Worm (Caenorhabditis elegans): ENCODE results near the gene fbxa-108.

Gene fbxa-108

DNA sequence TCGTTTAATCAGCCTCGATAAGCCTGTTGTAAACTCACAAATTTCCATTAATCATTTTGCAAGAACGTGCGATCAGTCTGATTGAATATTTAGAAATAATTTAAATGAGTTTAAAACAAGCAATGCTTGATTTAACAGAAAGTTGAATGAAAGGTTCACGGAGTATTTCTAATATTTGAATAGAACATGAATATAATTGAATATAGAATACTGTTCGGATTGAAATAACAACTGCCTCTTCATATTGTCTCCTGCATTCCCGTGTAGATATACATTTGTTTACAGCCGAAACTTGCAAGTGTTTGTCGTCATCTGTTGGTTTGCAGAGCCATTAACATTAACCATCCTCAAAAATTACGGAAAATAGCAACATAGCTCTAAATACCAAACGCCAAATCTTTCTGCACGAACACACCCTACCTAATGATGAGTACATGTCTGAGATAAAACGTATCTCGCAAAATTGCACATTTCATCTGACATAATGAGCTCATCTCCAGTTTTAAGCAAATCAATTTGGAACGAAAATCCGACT lies 41.6 kb upstream of the fbxa-108 start, which contains the start of the genes Y26G10.5 and srh-32:
Y26G10.5 (minus strand) TSS at position 101 of the 535 bp plus-strand sequence.
srh-32 (plus strand) TSS at position 485 of the 535 bp plus-strand sequence.
- TF ChIP-seq dsc-1 (tag; optimal IDR thresholded peaks at IDR 0.05) (no peak), irx-1 (tag; optimal IDR thresholded peaks at IDR 0.05) (no peak), aha-1 (tag; optimal IDR thresholded peaks at IDR 0.05) (no peak), nhr-90 (tag; optimal IDR thresholded peaks at IDR 0.05; ENCODE audit: poor library complexity) (no peak), swsn-7 (tag; optimal IDR thresholded peaks at IDR 0.05) (no peak), ceh-88 (GFP tag; IDR thresholded peaks at IDR 0.05) (no peak), egl-13 (tag; optimal IDR thresholded peaks at IDR 0.05) (no peak), sox-4 (tag; optimal IDR thresholded peaks at IDR 0.05) (no peak), F16B12.6 (tag; optimal IDR thresholded peaks at IDR 0.05) (no peak), dpl-1 (GFP tag; optimal IDR thresholded peaks at IDR 0.05) (no peak), lin-14 (GFP tag; optimal IDR thresholded peaks at IDR 0.05) (no peak), lir-3 (tag; optimal IDR thresholded peaks at IDR 0.05; ENCODE audit: poor library complexity) (no peak), nhr-76 (tag; optimal IDR thresholded peaks at IDR 0.05) (no peak)

DNA sequence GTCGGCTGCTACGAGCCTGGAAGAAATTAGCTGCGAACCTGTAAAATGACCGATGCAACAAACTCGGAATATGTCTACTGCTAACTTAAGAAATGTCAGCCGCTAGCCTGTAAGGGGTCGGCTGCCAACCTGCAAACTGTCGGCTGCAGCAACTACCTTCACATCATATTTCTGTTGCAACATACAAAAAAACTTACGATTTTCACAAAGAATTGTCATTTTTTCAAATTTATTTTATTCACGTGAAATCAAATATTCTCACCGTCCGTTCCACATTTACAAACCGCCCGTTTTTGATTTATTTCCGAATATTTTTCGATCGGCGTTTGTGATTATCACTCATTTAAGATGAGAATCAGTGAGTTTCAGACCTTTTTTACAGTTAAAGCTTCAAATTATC lies 40.5 kb upstream of the fbxa-108 start, which contains the start of gene Y26G10.6:
Y26G10.6 (plus strand) TSS at position 301 of the 400 bp plus-strand sequence.
- TF ChIP-seq ama-1 (optimal IDR thresholded peaks at IDR 0.05) (no peak), vab-15 (tag; optimal IDR thresholded peaks at IDR 0.05) (no peak), nhr-11 (tag; optimal IDR thresholded peaks at IDR 0.05) (no peak), unc-86 (tag; optimal IDR thresholded peaks at IDR 0.05) (no peak), sox-4 (tag; optimal IDR thresholded peaks at IDR 0.05) (no peak), ceh-63 (GFP tag; optimal IDR thresholded peaks at IDR 0.05) (no peak), aha-1 (tag; optimal IDR thresholded peaks at IDR 0.05) (no peak), lin-14 (GFP tag; optimal IDR thresholded peaks at IDR 0.05) (no peak), unc-62 (GFP tag; optimal IDR thresholded peaks at IDR 0.05) (no peak), nhr-47 (tag; optimal IDR thresholded peaks at IDR 0.05) (no peak), F16B12.6 (tag; optimal IDR thresholded peaks at IDR 0.05) (no peak), elt-3 (tag; optimal IDR thresholded peaks at IDR 0.05) (no peak), lin-35 (GFP tag; optimal IDR thresholded peaks at IDR 0.05) (no peak), dpl-1 (GFP tag; optimal IDR thresholded peaks at IDR 0.05) (no peak), pag-3 (tag; optimal IDR thresholded peaks at IDR 0.05; ENCODE audit: borderline replicate concordance, insufficient read depth) (no peak), nhr-71 (tag; optimal IDR thresholded peaks at IDR 0.05) (no peak), isw-1 (GFP tag; IDR thresholded peaks at IDR 0.05) (no peak), tbx-2 (tag; optimal IDR thresholded peaks at IDR 0.05) (no peak), fkh-10 (GFP tag; optimal IDR thresholded peaks at IDR 0.05) (no peak)

DNA sequence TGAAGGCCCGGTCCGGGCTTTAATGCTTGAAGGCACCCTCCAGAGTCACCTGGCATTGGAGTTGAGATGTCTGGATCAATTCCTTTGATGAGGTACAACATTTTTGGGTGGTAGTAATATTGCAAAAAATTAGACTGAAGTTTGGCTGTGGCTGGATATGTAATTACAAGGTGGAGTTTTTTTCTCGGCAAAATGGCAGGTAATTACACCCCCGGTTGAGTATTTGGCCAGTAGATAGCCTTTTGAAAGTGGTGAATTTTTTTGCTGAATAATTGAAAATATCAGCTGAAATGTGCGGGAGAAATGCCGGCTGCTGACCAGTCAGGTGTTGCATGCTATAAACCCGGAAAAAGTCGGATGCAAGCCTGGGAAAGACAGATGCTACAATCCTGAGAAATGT lies 39.9 kb upstream of the fbxa-108 start, which contains the start of gene Y26G10.4:
Y26G10.4 (minus strand) TSS at position 101 of the 400 bp plus-strand sequence.
- TF ChIP-seq zip-4 (GFP tag; optimal IDR thresholded peaks at IDR 0.05) (no peak), tlp-1 (tag; optimal IDR thresholded peaks at IDR 0.05) (no peak), lin-15B (tag; optimal IDR thresholded peaks at IDR 0.05) (no peak), nhr-90 (tag; optimal IDR thresholded peaks at IDR 0.05; ENCODE audit: poor library complexity) (no peak), blmp-1 (tag; optimal IDR thresholded peaks at IDR 0.05) (no peak), F16B12.6 (tag; optimal IDR thresholded peaks at IDR 0.05) (no peak), pqm-1 (tag; optimal IDR thresholded peaks at IDR 0.05) (no peak), lir-3 (tag; optimal IDR thresholded peaks at IDR 0.05; ENCODE audit: poor library complexity) (no peak), aly-2 (tag; optimal IDR thresholded peaks at IDR 0.05) (no peak), irx-1 (tag; optimal IDR thresholded peaks at IDR 0.05) (no peak), nhr-28 (tag; optimal IDR thresholded peaks at IDR 0.05) (no peak), ets-5 (GFP tag; IDR thresholded peaks at IDR 0.05) (no peak)

DNA sequence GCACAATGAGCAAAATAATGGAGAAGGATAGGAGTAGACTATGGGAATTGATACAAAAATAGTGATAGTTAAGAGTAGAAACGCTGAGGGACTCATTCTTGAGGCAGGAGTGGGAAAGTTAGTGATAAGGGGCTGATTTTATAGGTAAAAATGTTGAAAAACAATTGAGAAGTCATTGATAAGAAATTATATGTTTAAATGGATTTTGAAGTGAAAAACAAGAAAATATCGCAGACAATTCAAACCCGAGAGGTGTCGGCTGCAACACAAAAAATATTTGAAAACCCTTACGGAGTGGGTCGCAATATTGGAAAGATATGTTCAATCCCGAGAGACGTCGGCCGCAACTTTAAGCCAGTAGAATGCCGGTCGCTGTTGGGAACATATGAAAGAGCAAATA lies 37.6 kb upstream of the fbxa-108 start, which contains the start of gene spp-29:
spp-29 (minus strand) TSS at position 101 of the 400 bp plus-strand sequence.
- no peak for TF ChIP-seq egl-13 (tag; optimal IDR thresholded peaks at IDR 0.05)
- no peak for TF ChIP-seq xbp-1 (tag; optimal IDR thresholded peaks at IDR 0.05)
- TF ChIP-seq swsn-7 (tag; optimal IDR thresholded peaks at IDR 0.05) = no peak
- TF ChIP-seq nhr-76 (tag; optimal IDR thresholded peaks at IDR 0.05) = no peak
- no peak for TF ChIP-seq pqm-1 (tag; optimal IDR thresholded peaks at IDR 0.05)
- no peak for TF ChIP-seq pax-3 (tag; optimal IDR thresholded peaks at IDR 0.05)
- no peak for TF ChIP-seq nhr-11 (tag; optimal IDR thresholded peaks at IDR 0.05)
